Fruit fly (Drosophila melanogaster) whole organism, embryonic: Measurements from ENCODE around the gene apolpp.
A peak's percentile ranks its signal among the peaks of the same experiment; 100 is the strongest.

Experiments used
- Ada2b ChIP-seq: fragments of 200-800 bp; sonication (Bioruptor generic); IDR thresholded peaks from 2 replicates; pipeline ENCODE4 v1.3.6; 2022; ENCODE audit warnings: missing biosample characterization, missing genetic modification characterization
- Adf1 ChIP-seq: fragments of 200-800 bp; sonication (Bioruptor generic); IDR thresholded peaks from 2 replicates; pipeline ENCODE4 v1.3.6; 2022; ENCODE audit warnings: missing biosample characterization, missing genetic modification characterization
- Asciz ChIP-seq: fragments of 200-800 bp; sonication (Bioruptor generic); optimal IDR thresholded peaks from 2 replicates; lab custom pipeline; 2017; ENCODE audit warnings: missing biosample characterization, mild to moderate bottlenecking, missing genetic modification characterization, missing genetic modification reagents
- Bteb2 ChIP-seq: fragments of 200-800 bp; sonication (Bioruptor generic); optimal IDR thresholded peaks from 2 replicates; lab custom pipeline; 2016; ENCODE audit warnings: missing biosample characterization, missing genetic modification characterization
- CG10147 ChIP-seq: fragments of 200-800 bp; sonication (Bioruptor generic); optimal IDR thresholded peaks from 2 replicates; lab custom pipeline; 2019; ENCODE audit warnings: missing biosample characterization, mild to moderate bottlenecking, missing genetic modification characterization, moderate library complexity
- CG10366 ChIP-seq: fragments of 200-800 bp; sonication (Bioruptor generic); IDR thresholded peaks from 2 replicates; pipeline ENCODE4 v1.3.6; 2022; ENCODE audit warnings: missing biosample characterization, missing genetic modification characterization
- CG11093 ChIP-seq: fragments of 200-800 bp; sonication (Bioruptor generic); IDR thresholded peaks from 3 replicates; pipeline ENCODE4 v1.3.6; 2022; ENCODE audit warnings: missing biosample characterization, missing genetic modification characterization
- CG13424 ChIP-seq: fragments of 200-800 bp; sonication (Bioruptor generic); optimal IDR thresholded peaks from 2 replicates; lab custom pipeline; 2019; ENCODE audit warnings: missing biosample characterization, mild to moderate bottlenecking, missing genetic modification characterization, moderate library complexity
- CG14050 ChIP-seq: fragments of 200-800 bp; sonication (Bioruptor generic); IDR thresholded peaks from 3 replicates; pipeline ENCODE4 v1.3.6; 2022; ENCODE audit warnings: missing biosample characterization, missing genetic modification characterization
- CG14710 ChIP-seq: fragments of 200-800 bp; sonication (Bioruptor generic); optimal IDR thresholded peaks from 3 replicates; lab custom pipeline; 2019; ENCODE audit warnings: missing biosample characterization, mild to moderate bottlenecking, missing genetic modification characterization, moderate library complexity
- CG15514 ChIP-seq: fragments of 200-800 bp; sonication (Bioruptor generic); optimal IDR thresholded peaks from 3 replicates; lab custom pipeline; 2017; ENCODE audit warnings: missing biosample characterization, missing genetic modification characterization, mild to moderate bottlenecking, moderate library complexity, missing genetic modification reagents
- CG31388 ChIP-seq: fragments of 200-800 bp; sonication (Bioruptor generic); optimal IDR thresholded peaks from 2 replicates; lab custom pipeline; 2016; ENCODE audit warnings: missing biosample characterization, missing genetic modification characterization
- CG31441 ChIP-seq: fragments of 200-800 bp; sonication (Bioruptor generic); IDR thresholded peaks from 2 replicates; pipeline ENCODE4 v1.3.6; 2022; ENCODE audit warnings: missing biosample characterization, missing genetic modification characterization
- CG33557 ChIP-seq: fragments of 200-800 bp; sonication (Bioruptor generic); optimal IDR thresholded peaks from 2 replicates; lab custom pipeline; 2019; ENCODE audit warnings: missing biosample characterization, mild to moderate bottlenecking, missing genetic modification characterization, moderate library complexity
- CG34224 ChIP-seq: fragments of 200-800 bp; sonication (Bioruptor generic); IDR thresholded peaks from 3 replicates; pipeline ENCODE4 v1.3.6; 2022; ENCODE audit warnings: missing biosample characterization, missing genetic modification characterization; ENCODE audit not compliant: partially characterized antibody
- CG3995 ChIP-seq: fragments of 200-800 bp; sonication (Bioruptor generic); optimal IDR thresholded peaks from 3 replicates; lab custom pipeline; 2016; ENCODE audit warnings: missing biosample characterization, missing genetic modification characterization
- CG42726 ChIP-seq: fragments of 200-800 bp; sonication (Bioruptor generic); IDR thresholded peaks from 2 replicates; pipeline ENCODE4 v1.3.6; 2022; ENCODE audit warnings: missing biosample characterization, missing genetic modification characterization; ENCODE audit not compliant: partially characterized antibody
- CG4328 ChIP-seq: fragments of 200-800 bp; sonication (Bioruptor generic); optimal IDR thresholded peaks from 3 replicates; lab custom pipeline; 2017; ENCODE audit warnings: missing biosample characterization, missing genetic modification reagents, missing genetic modification characterization
- CG6813 ChIP-seq: fragments of 200-800 bp; sonication (Bioruptor generic); optimal IDR thresholded peaks from 2 replicates; lab custom pipeline; 2017; ENCODE audit warnings: missing biosample characterization, missing genetic modification characterization, mild to moderate bottlenecking, moderate library complexity, missing genetic modification reagents
- CG7786 ChIP-seq: fragments of 200-800 bp; sonication (Bioruptor generic); optimal IDR thresholded peaks from 2 replicates; lab custom pipeline; 2016; ENCODE audit warnings: missing biosample characterization, missing genetic modification characterization
- CG7839 ChIP-seq: fragments of 200-800 bp; sonication (Bioruptor generic); optimal IDR thresholded peaks from 3 replicates; lab custom pipeline; 2018; ENCODE audit warnings: missing biosample characterization, mild to moderate bottlenecking, missing genetic modification characterization, moderate library complexity
- CG7987 ChIP-seq: fragments of 200-800 bp; sonication (Bioruptor generic); optimal IDR thresholded peaks from 2 replicates; lab custom pipeline; 2018; ENCODE audit warnings: missing biosample characterization, mild to moderate bottlenecking, missing genetic modification characterization, moderate library complexity
- CHES-1-like ChIP-seq: fragments of 200-800 bp; sonication (Bioruptor generic); optimal IDR thresholded peaks from 2 replicates; lab custom pipeline; 2016; ENCODE audit warnings: missing biosample characterization, missing genetic modification characterization
- CTCF ChIP-seq: fragments of 200-800 bp; sonication (Bioruptor generic); optimal IDR thresholded peaks from 2 replicates; lab custom pipeline; 2017; ENCODE audit warnings: missing biosample characterization, mild to moderate bottlenecking, missing genetic modification characterization, moderate library complexity
- CrebB ChIP-seq: fragments of 200-800 bp; sonication (Bioruptor generic); optimal IDR thresholded peaks from 3 replicates; lab custom pipeline; 2018; ENCODE audit warnings: missing biosample characterization, mild to moderate bottlenecking, missing genetic modification characterization
- D ChIP-seq, 2 experiments: fragments of 200-800 bp in 1 of 2; fragments of >200 bp in 1 of 2; sonication (Bioruptor generic) in 1 of 2; optimal IDR thresholded peaks; 2 replicates in 1 of 2; 3 replicates in 1 of 2; lab custom pipeline; 2017; ENCODE audit warnings: mild to moderate bottlenecking in 1 of 2, missing biosample characterization in 1 of 2, missing genetic modification characterization in 1 of 2, missing genetic modification reagents in 1 of 2
- D19A ChIP-seq: fragments of 200-800 bp; optimal IDR thresholded peaks from 3 replicates; lab custom pipeline; 2019; ENCODE audit warnings: missing biosample characterization, mild to moderate bottlenecking, missing genetic modification characterization, moderate library complexity
- Fer2 ChIP-seq: fragments of 200-800 bp; sonication (Bioruptor generic); optimal IDR thresholded peaks from 2 replicates; lab custom pipeline; 2018; ENCODE audit warnings: missing biosample characterization, mild to moderate bottlenecking, missing genetic modification characterization, moderate library complexity
- Hr78 ChIP-seq, 2 experiments: fragments of 200-800 bp in 1 of 2; fragments of >200 bp in 1 of 2; sonication (Bioruptor generic) in 1 of 2; optimal IDR thresholded peaks; 2 replicates each; lab custom pipeline; 2017 to 2019; ENCODE audit warnings: missing biosample characterization in 2 of 2, missing genetic modification characterization in 2 of 2, mild to moderate bottlenecking in 1 of 2, moderate library complexity in 1 of 2
- Jarid2 ChIP-seq: fragments of 200-800 bp; sonication (Bioruptor generic); optimal IDR thresholded peaks from 3 replicates; lab custom pipeline; 2017; ENCODE audit warnings: mild to moderate bottlenecking, missing biosample characterization, missing genetic modification reagents, missing genetic modification characterization
- Lhr ChIP-seq: fragments of 200-800 bp; sonication (Bioruptor generic); optimal IDR thresholded peaks from 3 replicates; lab custom pipeline; 2017; ENCODE audit warnings: mild to moderate bottlenecking, missing biosample characterization, missing genetic modification reagents, missing genetic modification characterization
- Mrtf ChIP-seq: fragments of 200-800 bp; sonication (Bioruptor generic); IDR thresholded peaks from 3 replicates; pipeline ENCODE4 v1.3.6; 2022; ENCODE audit warnings: missing biosample characterization, missing genetic modification characterization
- Myb ChIP-seq: fragments of 200-800 bp; sonication (Bioruptor generic); optimal IDR thresholded peaks from 2 replicates; lab custom pipeline; 2016; ENCODE audit warnings: missing biosample characterization, missing genetic modification characterization
- Ravus ChIP-seq: fragments of 200-800 bp; sonication (Bioruptor generic); IDR thresholded peaks from 2 replicates; pipeline ENCODE4 v1.3.6; 2022; ENCODE audit warnings: missing biosample characterization, missing genetic modification characterization
- Sox100B ChIP-seq: fragments of 200-800 bp; sonication (Bioruptor generic); optimal IDR thresholded peaks from 3 replicates; lab custom pipeline; 2018; ENCODE audit warnings: missing biosample characterization, mild to moderate bottlenecking, missing genetic modification characterization
- bcd ChIP-seq: fragments of 200-800 bp; sonication (Bioruptor generic); optimal IDR thresholded peaks from 2 replicates; lab custom pipeline; 2017; ENCODE audit warnings: missing biosample characterization, mild to moderate bottlenecking, missing genetic modification characterization
- btn ChIP-seq: fragments of 200-800 bp; sonication (Bioruptor generic); optimal IDR thresholded peaks from 2 replicates; lab custom pipeline; 2016; ENCODE audit warnings: missing biosample characterization, missing genetic modification characterization
- chinmo ChIP-seq: fragments of 200-800 bp; sonication (Bioruptor generic); IDR thresholded peaks from 4 replicates; pipeline ENCODE4 v1.3.6; 2022; ENCODE audit warnings: missing biosample characterization, missing genetic modification characterization; ENCODE audit not compliant: partially characterized antibody
- dati ChIP-seq: fragments of 200-800 bp; sonication (Bioruptor generic); IDR thresholded peaks from 2 replicates; pipeline ENCODE4 v1.3.6; 2022; ENCODE audit warnings: missing biosample characterization, missing genetic modification characterization
- disco-r ChIP-seq: fragments of 200-800 bp; sonication (Bioruptor generic); optimal IDR thresholded peaks from 2 replicates; lab custom pipeline; 2016; ENCODE audit warnings: missing biosample characterization, missing genetic modification characterization
- dm ChIP-seq: fragments of 200-800 bp; sonication (Bioruptor generic); optimal IDR thresholded peaks from 3 replicates; lab custom pipeline; 2016; ENCODE audit warnings: missing biosample characterization, missing genetic modification characterization
- emc ChIP-seq: fragments of 200-800 bp; sonication (Bioruptor generic); optimal IDR thresholded peaks from 2 replicates; lab custom pipeline; 2016; ENCODE audit warnings: missing biosample characterization, missing genetic modification characterization
- fru ChIP-seq: fragments of >200 bp; optimal IDR thresholded peaks from 2 replicates; lab custom pipeline; 2017
- klu ChIP-seq: fragments of 200-800 bp; sonication (Bioruptor generic); IDR thresholded peaks from 2 replicates; pipeline ENCODE4 v1.3.6; 2022; ENCODE audit warnings: missing biosample characterization, missing genetic modification characterization
- odd ChIP-seq: fragments of 200-800 bp; sonication (Bioruptor generic); optimal IDR thresholded peaks from 2 replicates; lab custom pipeline; 2017; ENCODE audit warnings: missing biosample characterization, mild to moderate bottlenecking, missing genetic modification characterization
- pum ChIP-seq: fragments of 200-800 bp; sonication (Bioruptor generic); optimal IDR thresholded peaks from 2 replicates; lab custom pipeline; 2016; ENCODE audit warnings: missing biosample characterization, missing genetic modification characterization
- schlank ChIP-seq: fragments of 200-800 bp; sonication (Bioruptor generic); optimal IDR thresholded peaks from 2 replicates; lab custom pipeline; 2018; ENCODE audit warnings: missing biosample characterization, mild to moderate bottlenecking, missing genetic modification characterization
- sr ChIP-seq: fragments of 200-800 bp; sonication (Bioruptor generic); IDR thresholded peaks from 3 replicates; pipeline ENCODE4 v1.3.6; 2022; ENCODE audit warnings: missing biosample characterization, missing genetic modification characterization
- tgo ChIP-seq: fragments of 200-800 bp; sonication (Bioruptor generic); IDR thresholded peaks from 3 replicates; pipeline ENCODE4 v1.3.6; 2022; ENCODE audit warnings: missing biosample characterization, missing genetic modification characterization
- ttk ChIP-seq: fragments of 200-800 bp; sonication (Bioruptor generic); IDR thresholded peaks from 2 replicates; pipeline ENCODE4 v2.1.2; 2022; ENCODE audit warnings: missing biosample characterization, missing genetic modification characterization
- vnd ChIP-seq: fragments of 200-800 bp; sonication (Bioruptor generic); IDR thresholded peaks from 3 replicates; pipeline ENCODE4 v1.3.6; 2022; ENCODE audit warnings: missing biosample characterization, missing genetic modification characterization; ENCODE audit not compliant: partially characterized antibody

The apolpp gene

DNA sequence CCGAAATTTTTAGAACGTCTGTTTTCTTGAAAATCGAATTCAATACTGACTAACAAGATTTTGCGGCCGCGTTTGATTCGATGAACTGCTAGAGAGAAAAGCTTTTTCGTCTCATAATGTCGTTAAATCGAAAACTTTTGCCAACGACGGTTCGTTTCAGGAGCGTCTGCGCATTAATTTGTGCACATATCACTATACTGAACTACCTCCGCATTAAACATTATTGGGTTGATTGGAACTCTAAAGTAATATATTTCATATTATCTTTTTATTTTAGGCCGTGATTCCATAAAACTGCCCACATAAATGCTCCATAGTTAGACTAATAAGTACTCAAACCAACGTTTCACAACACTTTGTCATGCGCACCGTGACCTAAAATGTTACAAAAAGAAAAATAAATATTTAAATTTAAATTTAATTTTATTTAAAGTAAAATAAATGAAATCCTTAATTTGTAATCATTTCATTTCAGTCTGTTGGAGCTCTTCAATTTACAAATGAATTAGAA lies 7.1 kb upstream of the apolpp start, which contains the start of gene CaMKII (continued):
- TF ChIP-seq D (optimal IDR thresholded peaks at IDR 0.05; lab: Kevin White, UChicago) (no peak), D (GFP tag; optimal IDR thresholded peaks at IDR 0.05; lab: Kevin White, UChicago) (peak; percentile 33), tgo (GFP tag; lab: Robert Waterston, UW) (no peak; the same call in 2 of the 3 replicates), btn (no peak), disco-r (no peak), CG34224 (GFP tag; lab: Robert Waterston, UW) (no peak), Sox100B (GFP tag; lab: Kevin White, UChicago) (peak; percentile 21), fru (no peak), CG33557 (GFP tag; lab: Kevin White, UChicago) (peak; percentile 14), Bteb2 (GFP tag; lab: Kevin White, UChicago) (no peak), Adf1 (GFP tag; lab: Robert Waterston, UW) (no peak), Myb (GFP tag; lab: Kevin White, UChicago) (no peak), pum (no peak), klu (no peak), CHES-1-like (no peak), CrebB (tag; lab: Kevin White, UChicago) (no peak), Asciz (GFP tag; lab: Kevin White, UChicago) (no peak), Hr78 (GFP tag; optimal IDR thresholded peaks at IDR 0.05; lab: Kevin White, UChicago) (no peak), CG7839 (tag; lab: Kevin White, UChicago) (peak; percentile 30), Ravus (GFP tag; lab: Robert Waterston, UW) (no peak), CG4328 (no peak), Lhr (peak; percentile 87), dm (GFP tag; lab: Kevin White, UChicago) (no peak), Jarid2 (GFP tag; lab: Kevin White, UChicago) (no peak), CG31441 (no peak), vnd (no peak), CG11093 (GFP tag; lab: Robert Waterston, UW) (no peak), bcd (GFP tag; lab: Kevin White, UChicago) (no peak), chinmo (no peak), CG6813 (GFP tag; lab: Kevin White, UChicago) (no peak), CG13424 (tag; lab: Kevin White, UChicago) (peak; percentile 25), CG14050 (GFP tag; lab: Robert Waterston, UW) (no peak), Ada2b (no peak), CG42726 (GFP tag; lab: Robert Waterston, UW) (no peak), CG7786 (GFP tag; lab: Kevin White, UChicago) (no peak), CG7987 (no peak), ttk (GFP tag; lab: Robert Waterston, UW) (no peak), sr (no peak), CG14710 (tag; lab: Kevin White, UChicago) (peak; percentile 34), CG15514 (GFP tag; lab: Kevin White, UChicago) (no peak), emc (GFP tag; lab: Kevin White, UChicago) (no peak), Mrtf (GFP tag; lab: Robert Waterston, UW) (no peak), CG10147 (no peak), odd (GFP tag; lab: Kevin White, UChicago) (peak; percentile 17), CG31388 (no peak), dati (no peak), CG3995 (GFP tag; lab: Kevin White, UChicago) (peak; percentile 36), Fer2 (tag; lab: Kevin White, UChicago) (no peak), CTCF (GFP tag; lab: Kevin White, UChicago) (no peak), D19A (tag; lab: Kevin White, UChicago) (no peak), schlank (tag; lab: Kevin White, UChicago) (no peak), CG10366 (GFP tag; lab: Robert Waterston, UW) (no peak)
